Fruit fly (Drosophila melanogaster) Kc167 (cell line): ENCODE results near the gene CG45084.

Experiments used
- Sin3A ChIP-seq: fragments of >200 bp; optimal IDR thresholded peaks from 2 replicates; lab custom pipeline; 2018; ENCODE audit warnings: missing external identifiers
- h ChIP-seq: fragments of >200 bp; optimal IDR thresholded peaks from 3 replicates; lab custom pipeline; 2018; ENCODE audit warnings: missing external identifiers
- psq ChIP-seq: fragments of >200 bp; optimal IDR thresholded peaks from 2 replicates; lab custom pipeline; 2017; ENCODE audit warnings: missing external identifiers
- ttk ChIP-seq: sonication (Bioruptor generic); optimal IDR thresholded peaks from 2 replicates; lab custom pipeline; 2017; ENCODE audit warnings: missing external identifiers

DNA sequence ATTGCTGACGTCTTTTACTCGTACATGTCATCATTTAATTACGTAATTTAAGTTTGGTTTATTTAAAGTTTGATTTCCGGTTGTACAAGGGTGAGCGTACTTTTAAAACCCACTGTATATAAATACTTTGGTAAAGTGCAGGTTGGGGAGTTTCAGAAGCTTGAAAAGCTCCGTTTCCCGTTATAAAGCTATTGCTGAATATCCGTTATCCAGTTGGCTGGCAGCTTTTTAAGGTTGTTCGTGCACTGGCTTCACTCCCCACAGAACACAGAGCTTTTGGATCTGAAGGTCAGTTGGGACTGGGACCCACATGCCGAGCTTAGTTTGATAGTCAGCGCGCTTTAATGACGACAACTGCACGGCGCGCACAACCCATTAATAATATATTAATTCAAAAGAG, at the start of gene CG45084, which contains the start of gene BicC:
- TF ChIP-seq ttk (lab: Kevin White, UChicago) = no peak
- TF ChIP-seq h (lab: Kevin White, UChicago) = no peak
- no peak for TF ChIP-seq Sin3A (lab: Kevin White, UChicago)
- TF ChIP-seq psq (lab: Kevin White, UChicago) = no peak
